Worm (Caenorhabditis elegans) whole organism, L1 larva: ENCODE data around the gene F14H8.8.

Experiments used
- C16A3.4 ChIP-seq: fragments of 150-350 bp; optimal IDR thresholded peaks from 2 replicates; lab custom pipeline; 2014; ENCODE audit warnings: missing biosample characterization, missing genetic modification characterization
- F16B12.6 ChIP-seq: fragments of 150-350 bp; optimal IDR thresholded peaks from 2 replicates; lab custom pipeline; 2014; ENCODE audit warnings: missing biosample characterization, missing genetic modification characterization
- aha-1 ChIP-seq: fragments of 150-350 bp; optimal IDR thresholded peaks from 2 replicates; lab custom pipeline; 2014; ENCODE audit warnings: missing biosample characterization, missing genetic modification characterization
- alr-1 ChIP-seq: fragments of 200-800 bp; sonication (Bioruptor generic); optimal IDR thresholded peaks from 2 replicates; lab custom pipeline; 2018; ENCODE audit warnings: borderline replicate concordance, mild to moderate bottlenecking, missing genetic modification characterization, missing compliant biosample characterization
- aly-2 ChIP-seq: fragments of 150-350 bp; optimal IDR thresholded peaks from 2 replicates; lab custom pipeline; 2014; ENCODE audit warnings: missing biosample characterization, missing genetic modification characterization
- ama-1 ChIP-seq: fragments of 150-350 bp; optimal IDR thresholded peaks from 2 replicates; lab custom pipeline; 2014
- blmp-1 ChIP-seq: fragments of 150-350 bp; optimal IDR thresholded peaks from 2 replicates; lab custom pipeline; 2014; ENCODE audit warnings: missing biosample characterization, missing genetic modification characterization
- ceh-63 ChIP-seq: fragments of 200-800 bp; sonication (Bioruptor generic); optimal IDR thresholded peaks from 2 replicates; lab custom pipeline; 2018; ENCODE audit warnings: mild to moderate bottlenecking, missing genetic modification characterization, missing compliant biosample characterization
- ceh-8 ChIP-seq: fragments of 200-800 bp; sonication (Bioruptor generic); optimal IDR thresholded peaks from 2 replicates; lab custom pipeline; 2018; ENCODE audit warnings: mild to moderate bottlenecking, missing genetic modification characterization, moderate library complexity, missing compliant biosample characterization
- dpl-1 ChIP-seq, 3 experiments: fragments of 150-350 bp in 2 of 3; sonication (generic microtip) in 1 of 3; optimal IDR thresholded peaks; 2 replicates each; lab custom pipeline; 2014 to 2017; ENCODE audit warnings: missing biosample characterization in 3 of 3, missing genetic modification characterization in 3 of 3, missing genetic modification reagents in 3 of 3
- efl-3 ChIP-seq: fragments of 200-800 bp; sonication (Bioruptor generic); optimal IDR thresholded peaks from 2 replicates; lab custom pipeline; 2018; ENCODE audit warnings: mild to moderate bottlenecking, missing genetic modification characterization, missing compliant biosample characterization
- egl-27 ChIP-seq, 2 experiments: fragments of 150-350 bp in 1 of 2; sonication (generic microtip); optimal IDR thresholded peaks; 3 replicates each; lab custom pipeline; 2017 to 2018; ENCODE audit warnings: missing biosample characterization in 2 of 2, missing genetic modification characterization in 2 of 2, missing genetic modification reagents in 2 of 2
- elt-2 ChIP-seq: sonication (generic microtip); optimal IDR thresholded peaks from 2 replicates; lab custom pipeline; 2016; ENCODE audit warnings: missing genetic modification characterization, mild to moderate bottlenecking, inconsistent platforms, missing compliant biosample characterization, missing genetic modification reagents
- elt-3 ChIP-seq, 6 experiments: fragments of 150-350 bp in 1 of 6; sonication (generic microtip); optimal IDR thresholded peaks; 2 replicates each; lab custom pipeline; 2017 to 2018; ENCODE audit warnings: missing biosample characterization in 6 of 6, missing genetic modification characterization in 6 of 6, inconsistent platforms in 1 of 6
- ets-5 ChIP-seq: fragments of 200-800 bp; sonication (Bioruptor generic); IDR thresholded peaks from 2 replicates; pipeline ENCODE4 v1.3.6; 2022; ENCODE audit warnings: missing genetic modification characterization, missing compliant biosample characterization
- fkh-10 ChIP-seq: sonication (generic microtip); optimal IDR thresholded peaks from 2 replicates; lab custom pipeline; 2017; ENCODE audit warnings: missing biosample characterization, missing genetic modification reagents, missing genetic modification characterization
- fkh-8 ChIP-seq: sonication (generic microtip); optimal IDR thresholded peaks from 2 replicates; lab custom pipeline; 2016; ENCODE audit warnings: mild to moderate bottlenecking, missing genetic modification characterization, missing compliant biosample characterization
- fos-1 ChIP-seq: fragments of 150-350 bp; optimal IDR thresholded peaks from 2 replicates; lab custom pipeline; 2014; ENCODE audit warnings: missing biosample characterization, missing genetic modification characterization
- grh-1 ChIP-seq: fragments of 200-800 bp; sonication (Bioruptor generic); IDR thresholded peaks from 2 replicates; pipeline ENCODE4 v1.3.6; 2022; ENCODE audit warnings: missing genetic modification reagents, missing genetic modification characterization, missing compliant biosample characterization
- hpl-2 ChIP-seq: fragments of 150-350 bp; optimal IDR thresholded peaks from 2 replicates; lab custom pipeline; 2014; ENCODE audit warnings: missing biosample characterization, missing genetic modification reagents, missing genetic modification characterization
- irx-1 ChIP-seq: sonication (generic microtip); optimal IDR thresholded peaks from 2 replicates; lab custom pipeline; 2016; ENCODE audit warnings: missing genetic modification characterization, missing compliant biosample characterization
- isw-1 ChIP-seq: fragments of 200-800 bp; sonication (Bioruptor generic); IDR thresholded peaks from 2 replicates; pipeline ENCODE4 v1.3.6; 2022; ENCODE audit warnings: missing genetic modification characterization, missing compliant biosample characterization
- jun-1 ChIP-seq: fragments of 150-350 bp; optimal IDR thresholded peaks from 2 replicates; lab custom pipeline; 2014; ENCODE audit warnings: missing biosample characterization, missing genetic modification reagents, missing genetic modification characterization
- lin-15B ChIP-seq: fragments of 150-350 bp; sonication (generic microtip); optimal IDR thresholded peaks from 3 replicates; lab custom pipeline; 2014; ENCODE audit warnings: missing biosample characterization, missing genetic modification characterization
- lin-35 ChIP-seq, 2 experiments: fragments of 150-350 bp; optimal IDR thresholded peaks; 2 replicates each; lab custom pipeline; 2014; ENCODE audit warnings: missing biosample characterization in 2 of 2, missing genetic modification characterization in 2 of 2, missing genetic modification reagents in 2 of 2
- lin-39 ChIP-seq: fragments of 150-350 bp; optimal IDR thresholded peaks from 2 replicates; lab custom pipeline; 2014; ENCODE audit warnings: missing biosample characterization, missing genetic modification reagents, missing genetic modification characterization
- lir-3 ChIP-seq: sonication (generic microtip); optimal IDR thresholded peaks from 2 replicates; lab custom pipeline; 2016; ENCODE audit warnings: mild to moderate bottlenecking, missing genetic modification characterization, moderate library complexity, missing compliant biosample characterization; ENCODE audit not compliant: poor library complexity
- lsy-2 ChIP-seq, 2 experiments: fragments of 150-350 bp; optimal IDR thresholded peaks; 2 replicates each; lab custom pipeline; 2014; ENCODE audit warnings: missing biosample characterization in 2 of 2, missing genetic modification characterization in 2 of 2
- mab-9 ChIP-seq: fragments of 200-800 bp; sonication (Bioruptor generic); IDR thresholded peaks from 2 replicates; pipeline ENCODE4 v1.3.6; 2022; ENCODE audit warnings: missing genetic modification reagents, missing genetic modification characterization, missing compliant biosample characterization
- mdl-1 ChIP-seq, 2 experiments: fragments of 150-350 bp; optimal IDR thresholded peaks; 2 replicates each; lab custom pipeline; 2014 to 2017; ENCODE audit warnings: missing biosample characterization in 2 of 2, missing genetic modification characterization in 2 of 2, inconsistent platforms in 1 of 2
- mef-2 ChIP-seq: fragments of 150-350 bp; optimal IDR thresholded peaks from 2 replicates; lab custom pipeline; 2014; ENCODE audit warnings: missing biosample characterization, missing genetic modification characterization
- nhr-11 ChIP-seq: fragments of 150-350 bp; optimal IDR thresholded peaks from 2 replicates; lab custom pipeline; 2014; ENCODE audit warnings: missing biosample characterization, missing genetic modification characterization
- nhr-12 ChIP-seq: sonication (generic microtip); optimal IDR thresholded peaks from 2 replicates; lab custom pipeline; 2017; ENCODE audit warnings: missing biosample characterization, missing genetic modification characterization
- nhr-237 ChIP-seq: fragments of 150-350 bp; optimal IDR thresholded peaks from 2 replicates; lab custom pipeline; 2014; ENCODE audit warnings: missing biosample characterization, missing genetic modification characterization
- nhr-28 ChIP-seq: fragments of 150-350 bp; optimal IDR thresholded peaks from 2 replicates; lab custom pipeline; 2014; ENCODE audit warnings: missing biosample characterization, missing genetic modification characterization
- nhr-76 ChIP-seq: sonication (generic microtip); optimal IDR thresholded peaks from 2 replicates; lab custom pipeline; 2017; ENCODE audit warnings: missing biosample characterization, missing genetic modification characterization
- nhr-77 ChIP-seq: fragments of 150-350 bp; optimal IDR thresholded peaks from 2 replicates; lab custom pipeline; 2014; ENCODE audit warnings: missing biosample characterization, missing genetic modification characterization
- pag-3 ChIP-seq: sonication (generic microtip); optimal IDR thresholded peaks from 2 replicates; lab custom pipeline; 2017; ENCODE audit warnings: missing genetic modification characterization, mild to moderate bottlenecking, missing compliant biosample characterization, antibody characterized with exemption, borderline replicate concordance; ENCODE audit not compliant: insufficient read depth
- rnt-1 ChIP-seq: sonication (generic microtip); optimal IDR thresholded peaks from 2 replicates; lab custom pipeline; 2016; ENCODE audit warnings: mild to moderate bottlenecking, missing genetic modification characterization, moderate library complexity, missing compliant biosample characterization
- skn-1 ChIP-seq: fragments of 150-350 bp; optimal IDR thresholded peaks from 2 replicates; lab custom pipeline; 2014; ENCODE audit warnings: missing biosample characterization, missing genetic modification characterization
- snu-23 ChIP-seq: sonication (generic microtip); optimal IDR thresholded peaks from 2 replicates; lab custom pipeline; 2016; ENCODE audit warnings: missing genetic modification characterization, missing compliant biosample characterization
- sox-4 ChIP-seq: sonication (generic microtip); optimal IDR thresholded peaks from 2 replicates; lab custom pipeline; 2016; ENCODE audit warnings: missing genetic modification characterization, missing compliant biosample characterization
- sptf-1 ChIP-seq: fragments of 150-350 bp; optimal IDR thresholded peaks from 2 replicates; lab custom pipeline; 2014; ENCODE audit warnings: missing biosample characterization, missing genetic modification characterization
- sup-37 ChIP-seq: fragments of 200-800 bp; sonication (Bioruptor generic); optimal IDR thresholded peaks from 2 replicates; lab custom pipeline; 2018; ENCODE audit warnings: mild to moderate bottlenecking, missing genetic modification characterization, missing compliant biosample characterization
- swsn-7 ChIP-seq: sonication (generic microtip); optimal IDR thresholded peaks from 2 replicates; lab custom pipeline; 2016; ENCODE audit warnings: missing genetic modification characterization, missing compliant biosample characterization
- tbx-2 ChIP-seq: sonication (generic microtip); optimal IDR thresholded peaks from 2 replicates; lab custom pipeline; 2016; ENCODE audit warnings: missing genetic modification characterization, missing compliant biosample characterization
- tlp-1 ChIP-seq: fragments of 150-350 bp; optimal IDR thresholded peaks from 2 replicates; lab custom pipeline; 2014; ENCODE audit warnings: missing biosample characterization, missing genetic modification characterization
- unc-130 ChIP-seq: fragments of 150-350 bp; optimal IDR thresholded peaks from 2 replicates; lab custom pipeline; 2017; ENCODE audit warnings: missing biosample characterization, missing genetic modification characterization, inconsistent platforms
- unc-86 ChIP-seq: sonication (generic microtip); optimal IDR thresholded peaks from 2 replicates; lab custom pipeline; 2016; ENCODE audit warnings: missing genetic modification characterization, missing compliant biosample characterization
- xbp-1 ChIP-seq: sonication (generic microtip); optimal IDR thresholded peaks from 2 replicates; lab custom pipeline; 2016; ENCODE audit warnings: missing genetic modification characterization, missing compliant biosample characterization
- zag-1 ChIP-seq: fragments of 150-350 bp; optimal IDR thresholded peaks from 2 replicates; lab custom pipeline; 2014; ENCODE audit warnings: missing biosample characterization, missing genetic modification characterization
- zip-4 ChIP-seq: fragments of 200-800 bp; sonication (Bioruptor generic); optimal IDR thresholded peaks from 2 replicates; lab custom pipeline; 2018; ENCODE audit warnings: mild to moderate bottlenecking, missing genetic modification characterization, moderate library complexity, missing compliant biosample characterization
- ztf-4 ChIP-seq: fragments of 150-350 bp; optimal IDR thresholded peaks from 2 replicates; lab custom pipeline; 2014; ENCODE audit warnings: missing biosample characterization, missing genetic modification characterization

F14H8.8 gene

ce11 chrV:15002184-15002690, 27.0 kb upstream of the F14H8.8 start, which contains the start of the genes fib-1 and mut-15 (continued):
- TF ChIP-seq ets-5 (GFP tag; lab: Robert Waterston, UW) = no peak
- TF ChIP-seq C16A3.4 = peak; percentile 96
- peak; percentile 90 for TF ChIP-seq unc-130 (tag; lab: Kevin White, UChicago)
- TF ChIP-seq sptf-1 (tag; lab: Kevin White, UChicago) = no peak
- TF ChIP-seq efl-3 = peak; percentile 54
- TF ChIP-seq lin-35 (GFP tag; optimal IDR thresholded peaks at IDR 0.05; lab: Kevin White, UChicago) = peak; percentile 90 to 92
- peak; percentile 67 for TF ChIP-seq zip-4 (GFP tag; lab: Kevin White, UChicago)
- peak; percentile 96 for TF ChIP-seq isw-1 (GFP tag; lab: Robert Waterston, UW)
- TF ChIP-seq nhr-237 (tag; lab: Kevin White, UChicago) = peak; percentile 53
- peak; percentile 33 for TF ChIP-seq aly-2
- peak; percentile 21 for TF ChIP-seq zag-1 (tag; lab: Kevin White, UChicago)
- peak; percentile 96 for TF ChIP-seq lin-15B
- TF ChIP-seq nhr-28 (tag; lab: Kevin White, UChicago) = no peak
- TF ChIP-seq ztf-4 (tag; lab: Kevin White, UChicago) = peak; percentile 72
- TF ChIP-seq lin-39 (tag; lab: Kevin White, UChicago) = peak; percentile 59
- peak; percentile 93 for TF ChIP-seq tbx-2 (tag; lab: Kevin White, UChicago)
- peak; percentile 97 for TF ChIP-seq snu-23
- peak; percentile 6 for TF ChIP-seq ama-1 (lab: Kevin White, UChicago)
- peak; percentile 94 for TF ChIP-seq xbp-1
- TF ChIP-seq skn-1 (tag; lab: Kevin White, UChicago) = peak; percentile 90
- TF ChIP-seq aha-1 (tag; lab: Kevin White, UChicago) = peak; percentile 2
- no peak for TF ChIP-seq nhr-76
- TF ChIP-seq elt-2 (tag; lab: Kevin White, UChicago) = peak; percentile 68
- peak; percentile 86 for TF ChIP-seq lir-3 (tag; lab: Kevin White, UChicago)
- TF ChIP-seq irx-1 (tag; lab: Kevin White, UChicago) = peak; percentile 85
- peak; percentile 57 for TF ChIP-seq F16B12.6
- peak; percentile 79 for TF ChIP-seq grh-1 (GFP tag; lab: Robert Waterston, UW)
- no peak for TF ChIP-seq alr-1 (tag; lab: Kevin White, UChicago)
- TF ChIP-seq fkh-8 (tag; lab: Kevin White, UChicago) = peak; percentile 98
- TF ChIP-seq mdl-1 (tag; optimal IDR thresholded peaks at IDR 0.05; lab: Kevin White, UChicago) = peak in 1 of 2 experiments; percentile 81
- TF ChIP-seq tlp-1 (tag; lab: Kevin White, UChicago) = no peak
- TF ChIP-seq jun-1 (tag; lab: Kevin White, UChicago) = peak; percentile 87
- peak; percentile 82 for TF ChIP-seq mab-9 (GFP tag; lab: Robert Waterston, UW)
- TF ChIP-seq elt-3 (tag; optimal IDR thresholded peaks at IDR 0.05; lab: Kevin White, UChicago) = peak in 4 of 6 experiments; percentile 45 to 85 (median 66)
- TF ChIP-seq ceh-63 = peak; percentile 78
- peak; percentile 56 for TF ChIP-seq mef-2
- TF ChIP-seq swsn-7 = peak; percentile 95
- peak in 1 of 2 experiments; percentile 45 for TF ChIP-seq egl-27 (tag; optimal IDR thresholded peaks at IDR 0.05; lab: Kevin White, UChicago)
- peak; percentile 85 to 87 (median 85) for TF ChIP-seq dpl-1 (GFP tag; optimal IDR thresholded peaks at IDR 0.05; lab: Kevin White, UChicago)
- TF ChIP-seq blmp-1 (tag; lab: Kevin White, UChicago) = peak; percentile 73
- peak; percentile 87 for TF ChIP-seq sox-4 (tag; lab: Kevin White, UChicago)
- TF ChIP-seq nhr-12 = no peak
- peak; percentile 79 for TF ChIP-seq fos-1 (tag; lab: Kevin White, UChicago)
- TF ChIP-seq ceh-8 (GFP tag; lab: Kevin White, UChicago) = peak; percentile 82
- peak; percentile 88 for TF ChIP-seq unc-86 (tag; lab: Kevin White, UChicago)
- TF ChIP-seq nhr-11 (tag; lab: Kevin White, UChicago) = peak; percentile 55
- peak; percentile 97 for TF ChIP-seq rnt-1 (tag; lab: Kevin White, UChicago)
- peak; percentile 95 to 98 for TF ChIP-seq lsy-2 (tag; optimal IDR thresholded peaks at IDR 0.05; lab: Kevin White, UChicago)
- peak; percentile 74 for TF ChIP-seq fkh-10 (GFP tag; lab: Kevin White, UChicago)
- peak; percentile 65 for TF ChIP-seq hpl-2 (GFP tag; lab: Kevin White, UChicago)
- peak; percentile 53 for TF ChIP-seq sup-37 (GFP tag; lab: Kevin White, UChicago)
- peak; percentile 71 for TF ChIP-seq pag-3 (tag; lab: Kevin White, UChicago)
- peak; percentile 91 for TF ChIP-seq nhr-77 (tag; lab: Kevin White, UChicago)
